Worm (Caenorhabditis elegans) whole organism, L2 larva: ENCODE measurements around the gene srd-69.
A peak's percentile ranks its signal among the peaks of the same experiment; 100 is the strongest.

Experiments
- C34F6.9 ChIP-seq: fragments of 150-350 bp; optimal IDR thresholded peaks from 2 replicates; lab custom pipeline; 2014; ENCODE audit warnings: missing biosample characterization, missing genetic modification characterization
- F13H6.1 ChIP-seq: sonication (generic microtip); optimal IDR thresholded peaks from 2 replicates; lab custom pipeline; 2016; ENCODE audit warnings: missing genetic modification characterization, missing compliant biosample characterization
- R02D3.7 ChIP-seq: fragments of 150-350 bp; optimal IDR thresholded peaks from 2 replicates; lab custom pipeline; 2014; ENCODE audit warnings: missing biosample characterization, missing genetic modification characterization
- Y55F3AM.14 ChIP-seq: fragments of 200-800 bp; sonication (Bioruptor generic); optimal IDR thresholded peaks from 2 replicates; lab custom pipeline; 2018; ENCODE audit warnings: mild to moderate bottlenecking, missing genetic modification characterization, missing compliant biosample characterization
- ZK546.5 ChIP-seq: sonication (generic microtip); optimal IDR thresholded peaks from 2 replicates; lab custom pipeline; 2017; ENCODE audit warnings: missing biosample characterization, missing genetic modification characterization
- alr-1 ChIP-seq: fragments of 150-350 bp; optimal IDR thresholded peaks from 2 replicates; lab custom pipeline; 2014; ENCODE audit warnings: missing biosample characterization, missing genetic modification characterization
- blmp-1 ChIP-seq: sonication (generic microtip); optimal IDR thresholded peaks from 2 replicates; lab custom pipeline; 2017; ENCODE audit warnings: missing genetic modification characterization, mild to moderate bottlenecking, missing compliant biosample characterization, antibody characterized with exemption, moderate library complexity; ENCODE audit not compliant: insufficient read depth
- ceh-16 ChIP-seq: fragments of 150-350 bp; optimal IDR thresholded peaks from 2 replicates; lab custom pipeline; 2014; ENCODE audit warnings: missing biosample characterization, missing genetic modification characterization
- ceh-82 ChIP-seq: fragments of 150-350 bp; optimal IDR thresholded peaks from 2 replicates; lab custom pipeline; 2014; ENCODE audit warnings: missing biosample characterization, missing genetic modification characterization
- crh-2 ChIP-seq: sonication (generic microtip); optimal IDR thresholded peaks from 2 replicates; lab custom pipeline; 2017; ENCODE audit warnings: missing biosample characterization, missing genetic modification characterization
- dmd-4 ChIP-seq: sonication (generic microtip); optimal IDR thresholded peaks from 2 replicates; lab custom pipeline; 2017; ENCODE audit warnings: missing biosample characterization, missing genetic modification characterization
- egl-27 ChIP-seq: sonication (generic microtip); optimal IDR thresholded peaks from 3 replicates; lab custom pipeline; 2017; ENCODE audit warnings: missing biosample characterization, missing genetic modification reagents, missing genetic modification characterization
- elt-3 ChIP-seq: sonication (generic microtip); optimal IDR thresholded peaks from 2 replicates; lab custom pipeline; 2017; ENCODE audit warnings: missing biosample characterization, missing genetic modification characterization
- fos-1 ChIP-seq: fragments of 150-350 bp; optimal IDR thresholded peaks from 2 replicates; lab custom pipeline; 2014; ENCODE audit warnings: missing biosample characterization, missing genetic modification characterization
- gmeb-1 ChIP-seq: fragments of 150-350 bp; optimal IDR thresholded peaks from 2 replicates; lab custom pipeline; 2014; ENCODE audit warnings: missing biosample characterization, missing genetic modification characterization
- lin-11 ChIP-seq: fragments of 150-350 bp; sonication (generic microtip); optimal IDR thresholded peaks from 2 replicates; lab custom pipeline; 2014; ENCODE audit warnings: missing biosample characterization, missing genetic modification characterization, inconsistent platforms, mixed read lengths
- lin-13 ChIP-seq: fragments of 150-350 bp; optimal IDR thresholded peaks from 2 replicates; lab custom pipeline; 2014; ENCODE audit warnings: missing biosample characterization, missing genetic modification reagents, missing genetic modification characterization
- lsy-2 ChIP-seq, 2 experiments: fragments of 150-350 bp in 1 of 2; sonication (generic microtip) in 1 of 2; optimal IDR thresholded peaks; 2 replicates each; lab custom pipeline; 2014 to 2017; ENCODE audit warnings: missing biosample characterization in 2 of 2, missing genetic modification characterization in 2 of 2
- mab-5 ChIP-seq: fragments of 150-350 bp; optimal IDR thresholded peaks from 2 replicates; lab custom pipeline; 2014; ENCODE audit warnings: missing biosample characterization, missing genetic modification characterization
- mbf-1 ChIP-seq: sonication (generic microtip); optimal IDR thresholded peaks from 2 replicates; lab custom pipeline; 2017; ENCODE audit warnings: missing biosample characterization, missing genetic modification characterization
- mdl-1 ChIP-seq, 2 experiments: fragments of 150-350 bp in 1 of 2; sonication (generic microtip) in 1 of 2; optimal IDR thresholded peaks; 2 replicates each; lab custom pipeline; 2017; ENCODE audit warnings: missing biosample characterization in 2 of 2, missing genetic modification characterization in 2 of 2
- nhr-10 ChIP-seq: sonication (generic microtip); optimal IDR thresholded peaks from 2 replicates; lab custom pipeline; 2017; ENCODE audit warnings: missing biosample characterization, missing genetic modification characterization
- nhr-12 ChIP-seq: fragments of 150-350 bp; optimal IDR thresholded peaks from 2 replicates; lab custom pipeline; 2014; ENCODE audit warnings: missing biosample characterization, missing genetic modification characterization
- nhr-129 ChIP-seq: fragments of 150-350 bp; optimal IDR thresholded peaks from 2 replicates; lab custom pipeline; 2014; ENCODE audit warnings: missing biosample characterization, missing genetic modification characterization
- nhr-23 ChIP-seq: fragments of 150-350 bp; optimal IDR thresholded peaks from 2 replicates; lab custom pipeline; 2014; ENCODE audit warnings: missing biosample characterization, missing genetic modification reagents, missing genetic modification characterization
- nhr-237 ChIP-seq: fragments of 150-350 bp; optimal IDR thresholded peaks from 2 replicates; lab custom pipeline; 2014; ENCODE audit warnings: missing biosample characterization, missing genetic modification characterization
- nhr-25 ChIP-seq: fragments of 150-350 bp; sonication (generic microtip); optimal IDR thresholded peaks from 3 replicates; lab custom pipeline; 2014; ENCODE audit warnings: missing biosample characterization, missing genetic modification characterization
- nhr-6 ChIP-seq: fragments of 150-350 bp; optimal IDR thresholded peaks from 2 replicates; lab custom pipeline; 2014; ENCODE audit warnings: missing biosample characterization, missing genetic modification characterization
- nhr-77 ChIP-seq: fragments of 150-350 bp; optimal IDR thresholded peaks from 2 replicates; lab custom pipeline; 2014; ENCODE audit warnings: missing biosample characterization, missing genetic modification characterization
- peb-1 ChIP-seq: fragments of 150-350 bp; optimal IDR thresholded peaks from 2 replicates; lab custom pipeline; 2014; ENCODE audit warnings: missing biosample characterization, missing genetic modification characterization
- sem-4 ChIP-seq: fragments of 150-350 bp; optimal IDR thresholded peaks from 2 replicates; lab custom pipeline; 2014; ENCODE audit warnings: missing biosample characterization, missing genetic modification reagents, missing genetic modification characterization
- skn-1 ChIP-seq: sonication (generic microtip); optimal IDR thresholded peaks from 2 replicates; lab custom pipeline; 2017; ENCODE audit warnings: missing biosample characterization, missing genetic modification characterization
- sma-3 ChIP-seq: sonication (generic microtip); optimal IDR thresholded peaks from 2 replicates; lab custom pipeline; 2016; ENCODE audit warnings: missing genetic modification reagents, missing genetic modification characterization, missing compliant biosample characterization
- snpc-4 ChIP-seq: fragments of 150-350 bp; optimal IDR thresholded peaks from 2 replicates; lab custom pipeline; 2014; ENCODE audit warnings: missing biosample characterization, missing genetic modification characterization
- unc-39 ChIP-seq: fragments of 150-350 bp; optimal IDR thresholded peaks from 2 replicates; lab custom pipeline; 2014; ENCODE audit warnings: missing biosample characterization, missing genetic modification characterization
- unc-55 ChIP-seq: fragments of 150-350 bp; sonication (generic microtip); optimal IDR thresholded peaks from 3 replicates; lab custom pipeline; 2014; ENCODE audit warnings: missing biosample characterization, missing genetic modification reagents, missing genetic modification characterization
- unc-62 ChIP-seq: fragments of 150-350 bp; optimal IDR thresholded peaks from 2 replicates; lab custom pipeline; 2014; ENCODE audit warnings: missing biosample characterization, missing genetic modification reagents, missing genetic modification characterization
- ztf-1 ChIP-seq: fragments of 200-800 bp; sonication (Bioruptor generic); conservative IDR thresholded peaks from 2 replicates; pipeline ENCODE4 v1.3.6; 2022; ENCODE audit warnings: missing genetic modification characterization, missing compliant biosample characterization
- ztf-11 ChIP-seq: sonication (generic microtip); optimal IDR thresholded peaks from 2 replicates; lab custom pipeline; 2017; ENCODE audit warnings: missing biosample characterization, missing genetic modification characterization
- ztf-4 ChIP-seq: fragments of 150-350 bp; optimal IDR thresholded peaks from 2 replicates; lab custom pipeline; 2014; ENCODE audit warnings: missing biosample characterization, missing genetic modification characterization

srd-69 gene

DNA sequence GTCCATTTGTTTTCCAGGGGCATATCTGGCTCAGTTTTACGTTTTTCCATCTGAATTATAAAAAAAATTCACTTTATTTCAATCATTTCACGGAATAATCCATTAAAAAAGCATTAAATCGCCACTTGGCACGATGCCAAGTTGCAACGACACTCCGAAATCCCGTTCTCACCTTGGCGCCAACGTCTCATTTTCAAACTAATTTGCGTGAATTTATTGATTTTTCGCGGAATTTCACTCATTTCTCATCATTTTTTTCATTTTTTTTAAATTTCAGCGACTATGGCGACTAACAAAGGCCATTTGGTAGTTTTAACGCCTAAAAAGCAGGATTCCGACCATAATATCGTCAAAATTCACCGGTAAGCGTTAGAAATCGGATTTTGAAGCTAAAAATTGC is 13.2 kb downstream of the srd-69 start, which contains the start of gene H14E04.2 (continued):
- no peak for TF ChIP-seq dmd-4 (tag; lab: Kevin White, UChicago)

DNA sequence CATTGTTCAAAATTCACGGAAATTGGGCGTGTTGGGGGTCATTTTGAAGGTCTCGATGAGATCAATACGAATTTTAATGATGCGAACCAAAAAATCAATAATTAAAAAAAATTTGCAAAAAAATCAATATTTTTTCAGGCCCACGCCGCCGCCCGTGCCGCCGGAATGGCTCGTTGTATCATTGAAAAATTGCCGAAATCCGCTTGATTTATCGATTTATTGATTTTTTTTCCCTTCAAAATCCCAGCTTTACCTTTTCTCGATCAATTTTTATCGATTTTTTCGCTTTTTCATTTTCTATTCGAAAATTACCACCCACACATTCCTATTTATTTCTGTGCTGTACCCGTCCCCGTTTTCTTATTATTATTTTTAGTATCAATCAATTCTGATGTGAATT is 21.6 kb downstream of the srd-69 start:
- TF ChIP-seq nhr-6 (tag; lab: Kevin White, UChicago), result no peak

DNA sequence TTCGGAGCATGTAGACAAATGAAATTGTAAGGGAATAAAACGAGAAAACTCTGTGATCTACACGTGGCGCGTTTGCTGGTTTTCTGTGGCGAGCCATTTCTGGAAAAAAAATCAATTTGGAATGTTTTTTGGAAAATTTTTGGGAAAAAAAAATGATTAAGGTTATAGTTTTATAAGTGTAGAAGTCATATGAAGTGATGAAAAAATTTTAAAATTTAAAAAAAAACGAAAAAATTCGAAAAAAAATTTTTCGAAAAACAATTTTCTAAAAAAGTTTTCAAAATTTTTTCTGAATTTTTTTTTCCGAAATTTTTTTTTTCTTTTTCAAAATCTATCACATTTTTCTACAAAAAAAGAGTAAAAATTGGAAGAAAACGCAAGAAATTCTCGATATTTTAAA is 23.7 kb downstream of the srd-69 start, which contains the start of gene H14E04.3:
TSS of gene H14E04.3 (minus strand) at position 101 of the 400 bp plus-strand sequence.
- TF ChIP-seq snpc-4, result no peak
- TF ChIP-seq C34F6.9 (tag; lab: Kevin White, UChicago), result no peak
- no peak for TF ChIP-seq ZK546.5 (tag; lab: Kevin White, UChicago)
- no peak for TF ChIP-seq unc-39
- no peak for TF ChIP-seq mab-5 (tag; lab: Kevin White, UChicago)
- no peak for TF ChIP-seq unc-62
- no peak for TF ChIP-seq nhr-10
- TF ChIP-seq nhr-77, result no peak
- no peak for TF ChIP-seq ceh-16 (tag; lab: Kevin White, UChicago)
- TF ChIP-seq nhr-23 (tag; lab: Kevin White, UChicago), result no peak
- TF ChIP-seq peb-1 (tag; lab: Kevin White, UChicago), result no peak

DNA sequence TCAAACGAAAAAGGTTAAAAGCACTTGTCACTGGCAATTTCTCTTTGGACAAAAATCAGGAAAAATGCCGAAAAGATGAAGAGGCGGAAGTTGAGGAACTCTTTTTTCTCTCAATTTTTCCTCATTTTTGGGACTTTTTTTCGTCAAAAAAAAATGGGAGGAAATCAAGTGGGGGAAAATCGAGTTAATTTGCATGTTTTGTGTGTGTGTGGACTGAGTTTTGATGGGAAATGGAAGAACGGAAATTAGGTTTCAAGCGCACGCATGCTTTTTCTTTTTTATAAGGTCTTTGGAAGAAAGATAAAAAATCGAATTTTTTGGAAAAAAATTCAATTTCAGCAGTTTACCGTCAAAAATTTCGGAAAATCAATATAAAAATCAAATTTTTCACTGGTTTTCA is 29.0 kb downstream of the srd-69 start:
- TF ChIP-seq egl-27 (peak; percentile 5), alr-1 (tag; lab: Kevin White, UChicago) (no peak), mab-5 (tag; lab: Kevin White, UChicago) (no peak), lsy-2 (tag; optimal IDR thresholded peaks at IDR 0.05; lab: Kevin White, UChicago) (no peak)

DNA sequence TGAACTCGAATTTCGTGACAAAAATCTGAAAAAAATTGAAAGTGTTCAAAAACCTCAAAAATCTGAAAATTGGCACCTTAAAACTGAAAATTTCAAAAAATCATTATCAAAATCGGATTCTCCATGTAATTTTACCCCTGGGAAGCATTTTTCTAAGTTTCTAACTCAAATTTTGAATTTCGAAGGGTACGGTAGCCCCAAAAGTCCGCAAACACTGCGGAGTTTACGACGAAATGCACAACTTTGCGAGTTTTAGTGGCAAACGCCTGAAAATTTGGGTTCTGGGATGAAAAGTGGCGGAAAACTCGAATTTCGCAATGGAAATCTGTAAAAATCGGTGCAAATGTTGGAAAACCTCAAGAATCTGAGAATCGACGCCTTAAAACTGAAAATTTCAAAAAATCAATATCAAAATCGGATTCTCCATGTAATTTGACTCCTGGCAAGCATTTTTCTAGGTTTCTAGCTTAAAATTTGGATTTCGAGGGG is 31.0 kb downstream of the srd-69 start:
- peak; percentile 6 for TF ChIP-seq lin-13 (GFP tag; lab: Kevin White, UChicago)
- TF ChIP-seq lsy-2 (tag; optimal IDR thresholded peaks at IDR 0.05; lab: Kevin White, UChicago), result peak in 1 of 2 experiments; percentile 61
- no peak for TF ChIP-seq ceh-16 (tag; lab: Kevin White, UChicago)
- TF ChIP-seq, all 48 proteins: peak for 2

DNA sequence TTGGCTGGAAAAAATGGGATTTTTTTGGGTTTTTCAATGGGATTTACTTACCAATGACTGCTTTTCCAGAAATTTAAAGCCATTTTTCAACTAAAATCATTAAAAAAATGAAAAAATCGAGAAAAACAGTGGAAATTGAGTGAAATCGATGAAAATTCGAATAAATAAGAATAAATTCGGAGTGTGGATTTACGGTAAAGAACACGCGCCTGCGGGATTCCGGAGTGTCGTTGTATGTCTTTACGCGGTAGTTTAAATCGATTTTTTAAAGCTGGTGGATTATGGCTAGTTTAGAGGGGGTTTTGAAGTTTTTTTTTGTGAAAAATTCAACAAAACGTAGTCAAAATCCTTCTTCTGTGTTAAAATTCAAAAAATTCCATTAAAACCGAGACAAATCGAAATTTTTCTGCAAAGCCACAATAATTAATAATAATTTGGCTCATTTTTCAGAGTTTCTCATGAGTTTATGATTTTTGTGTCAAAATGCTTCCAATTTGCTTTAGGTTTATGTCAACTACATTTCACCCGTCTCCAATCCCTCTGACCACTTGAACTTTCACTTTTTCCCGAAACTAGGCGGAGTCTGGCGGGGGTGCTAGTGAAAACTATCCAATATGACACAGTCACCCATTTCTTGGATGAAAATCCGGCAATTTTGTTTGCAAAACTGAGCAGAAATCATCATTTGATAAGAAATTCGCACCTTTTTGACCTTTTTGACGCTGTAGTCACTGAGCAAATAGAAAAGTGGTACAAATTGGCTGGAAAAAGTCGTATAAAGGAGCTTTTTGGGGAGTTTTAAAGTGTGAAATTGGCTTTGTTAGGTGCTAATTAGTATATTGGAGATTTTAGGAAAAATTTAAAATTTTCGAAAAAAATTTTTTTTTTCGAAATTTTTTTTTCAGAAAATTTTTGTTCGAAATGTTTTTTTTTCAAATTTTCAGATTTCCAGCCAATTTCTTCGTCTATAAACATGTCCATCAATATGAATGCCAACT is 38.7 kb downstream of the srd-69 start, which contains the start of the genes cic-1 and strm-1:
TSS of gene cic-1 (minus strand) at position 96 of the 998 bp plus-strand sequence.
TSS of gene strm-1 (plus strand) at position 945 of the 998 bp plus-strand sequence.
- TF ChIP-seq ztf-4 (tag; lab: Kevin White, UChicago), result no peak
- no peak for TF ChIP-seq ztf-11 (tag; lab: Kevin White, UChicago)
- TF ChIP-seq nhr-25 (tag; lab: Kevin White, UChicago), result peak; percentile 10
- peak; percentile 98 for TF ChIP-seq R02D3.7 (tag; lab: Kevin White, UChicago)
- no peak for TF ChIP-seq lin-11 (tag; lab: Kevin White, UChicago)
- no peak for TF ChIP-seq ztf-1 (GFP tag; lab: Robert Waterston, UW)
- TF ChIP-seq sma-3 (GFP tag; lab: Kevin White, UChicago), result peak; percentile 41
- TF ChIP-seq peb-1 (tag; lab: Kevin White, UChicago), result no peak
- peak; percentile 59 for TF ChIP-seq crh-2
- no peak for TF ChIP-seq unc-62
- peak; percentile 82 for TF ChIP-seq unc-55
- TF ChIP-seq C34F6.9 (tag; lab: Kevin White, UChicago), result peak; percentile 63
- peak; percentile 57 for TF ChIP-seq blmp-1 (tag; lab: Kevin White, UChicago)
- TF ChIP-seq Y55F3AM.14, result no peak
- TF ChIP-seq elt-3 (tag; lab: Kevin White, UChicago), result no peak
- TF ChIP-seq ceh-16 (tag; lab: Kevin White, UChicago), result peak; percentile 7
- no peak for TF ChIP-seq egl-27
- no peak for TF ChIP-seq fos-1 (tag; lab: Kevin White, UChicago)
- TF ChIP-seq ZK546.5 (tag; lab: Kevin White, UChicago), result no peak
- TF ChIP-seq nhr-129, result peak; percentile 14
- TF ChIP-seq skn-1 (tag; lab: Kevin White, UChicago), result no peak
- TF ChIP-seq nhr-237 (tag; lab: Kevin White, UChicago), result no peak
- TF ChIP-seq nhr-10, result no peak
- TF ChIP-seq ceh-82 (tag; lab: Kevin White, UChicago), result no peak
- TF ChIP-seq mbf-1 (tag; lab: Kevin White, UChicago), result no peak
- peak; percentile 10 for TF ChIP-seq mab-5 (tag; lab: Kevin White, UChicago)
- TF ChIP-seq mdl-1 (tag; optimal IDR thresholded peaks at IDR 0.05; lab: Kevin White, UChicago), result no peak
- TF ChIP-seq nhr-6 (tag; lab: Kevin White, UChicago), result peak; percentile 10
- TF ChIP-seq sem-4, result peak; percentile 19
- peak; percentile 35 for TF ChIP-seq F13H6.1
- peak; percentile 94 for TF ChIP-seq gmeb-1 (tag; lab: Kevin White, UChicago)
- TF ChIP-seq nhr-12, result no peak
